Fruit fly (Drosophila melanogaster) whole organism, embryonic: Measurements from ENCODE around the gene CG15330.

ENCODE experiments used
- Ada2b ChIP-seq: fragments of 200-800 bp; sonication (Bioruptor generic); IDR thresholded peaks from 2 replicates; pipeline ENCODE4 v1.3.6; 2022; ENCODE audit warnings: missing biosample characterization, missing genetic modification characterization
- Bteb2 ChIP-seq: fragments of 200-800 bp; sonication (Bioruptor generic); optimal IDR thresholded peaks from 2 replicates; lab custom pipeline; 2016; ENCODE audit warnings: missing biosample characterization, missing genetic modification characterization
- CG10321 ChIP-seq: fragments of 200-800 bp; sonication (Bioruptor generic); IDR thresholded peaks from 2 replicates; pipeline ENCODE4 v1.3.6; 2022; ENCODE audit warnings: missing biosample characterization, missing genetic modification characterization
- CG11696 ChIP-seq: fragments of 200-800 bp; sonication (Bioruptor generic); IDR thresholded peaks from 2 replicates; pipeline ENCODE4 v1.3.6; 2022; ENCODE audit warnings: missing biosample characterization, missing genetic modification characterization
- CG13123 ChIP-seq: fragments of 200-800 bp; sonication (Bioruptor generic); optimal IDR thresholded peaks from 2 replicates; lab custom pipeline; 2016; ENCODE audit warnings: missing biosample characterization, missing genetic modification characterization
- CG14667 ChIP-seq: fragments of 200-800 bp; sonication (Bioruptor generic); IDR thresholded peaks from 2 replicates; pipeline ENCODE4 v1.3.6; 2022; ENCODE audit warnings: missing biosample characterization, missing genetic modification characterization
- CG14710 ChIP-seq: fragments of 200-800 bp; sonication (Bioruptor generic); optimal IDR thresholded peaks from 3 replicates; lab custom pipeline; 2019; ENCODE audit warnings: missing biosample characterization, mild to moderate bottlenecking, missing genetic modification characterization, moderate library complexity
- CG15073 ChIP-seq: fragments of 200-800 bp; sonication (Bioruptor generic); optimal IDR thresholded peaks from 2 replicates; lab custom pipeline; 2016; ENCODE audit warnings: missing biosample characterization, missing genetic modification characterization
- CG1529 ChIP-seq: fragments of 200-800 bp; sonication (Bioruptor generic); optimal IDR thresholded peaks from 3 replicates; lab custom pipeline; 2018; ENCODE audit warnings: missing biosample characterization, missing genetic modification characterization
- CG1602 ChIP-seq: fragments of 200-800 bp; sonication (Bioruptor generic); optimal IDR thresholded peaks from 3 replicates; lab custom pipeline; 2016; ENCODE audit warnings: missing biosample characterization, missing genetic modification characterization
- CG16779 ChIP-seq: fragments of 200-800 bp; sonication (Bioruptor generic); IDR thresholded peaks from 2 replicates; pipeline ENCODE4 v1.3.6; 2022; ENCODE audit warnings: missing biosample characterization, missing genetic modification characterization
- CG16863 ChIP-seq: fragments of 200-800 bp; sonication (Bioruptor generic); optimal IDR thresholded peaks from 3 replicates; lab custom pipeline; 2016; ENCODE audit warnings: missing biosample characterization, missing genetic modification characterization
- CG17361 ChIP-seq: fragments of 200-800 bp; sonication (Bioruptor generic); IDR thresholded peaks from 3 replicates; pipeline ENCODE4 v1.3.6; 2022; ENCODE audit warnings: missing biosample characterization, missing genetic modification characterization
- CG18011 ChIP-seq: fragments of 200-800 bp; sonication (Bioruptor generic); optimal IDR thresholded peaks from 2 replicates; lab custom pipeline; 2017; ENCODE audit warnings: missing biosample characterization, missing genetic modification characterization, mild to moderate bottlenecking, moderate library complexity, missing genotype
- CG2712 ChIP-seq: fragments of 200-800 bp; optimal IDR thresholded peaks from 3 replicates; lab custom pipeline; 2019; ENCODE audit warnings: missing biosample characterization, mild to moderate bottlenecking, missing genetic modification characterization, moderate library complexity
- CG34224 ChIP-seq: fragments of 200-800 bp; sonication (Bioruptor generic); IDR thresholded peaks from 3 replicates; pipeline ENCODE4 v1.3.6; 2022; ENCODE audit warnings: missing biosample characterization, missing genetic modification characterization; ENCODE audit not compliant: partially characterized antibody
- CG3726 ChIP-seq: fragments of 200-800 bp; sonication (Bioruptor generic); IDR thresholded peaks from 3 replicates; pipeline ENCODE4, ENCODE4 v1.3.6; 2022; ENCODE audit warnings: missing biosample characterization, missing genetic modification characterization
- CG4424 ChIP-seq: fragments of 200-800 bp; sonication (Bioruptor generic); optimal IDR thresholded peaks from 3 replicates; lab custom pipeline; 2016; ENCODE audit warnings: missing biosample characterization, missing genetic modification characterization
- CG6854 ChIP-seq: fragments of 200-800 bp; sonication (Bioruptor generic); optimal IDR thresholded peaks from 3 replicates; lab custom pipeline; 2017; ENCODE audit warnings: missing biosample characterization, mild to moderate bottlenecking, missing genetic modification characterization
- CG9437 ChIP-seq: fragments of 200-800 bp; sonication (Bioruptor generic); optimal IDR thresholded peaks from 2 replicates; lab custom pipeline; 2018; ENCODE audit warnings: missing biosample characterization, mild to moderate bottlenecking, missing genetic modification characterization
- CG9727 ChIP-seq: fragments of 200-800 bp; sonication (Bioruptor generic); optimal IDR thresholded peaks from 3 replicates; lab custom pipeline; 2017; ENCODE audit warnings: missing biosample characterization, mild to moderate bottlenecking, missing genetic modification characterization
- CHES-1-like ChIP-seq: fragments of 200-800 bp; sonication (Bioruptor generic); optimal IDR thresholded peaks from 2 replicates; lab custom pipeline; 2016; ENCODE audit warnings: missing biosample characterization, missing genetic modification characterization
- Dip3 ChIP-seq: fragments of 200-800 bp; sonication (Bioruptor generic); optimal IDR thresholded peaks from 3 replicates; lab custom pipeline; 2016; ENCODE audit warnings: missing biosample characterization, missing genetic modification characterization
- Dp ChIP-seq: fragments of 200-800 bp; sonication (Bioruptor generic); optimal IDR thresholded peaks from 2 replicates; lab custom pipeline; 2018; ENCODE audit warnings: missing biosample characterization, mild to moderate bottlenecking, missing genetic modification characterization, moderate library complexity
- Fer3 ChIP-seq: fragments of 200-800 bp; sonication (Bioruptor generic); optimal IDR thresholded peaks from 2 replicates; lab custom pipeline; 2018; ENCODE audit warnings: missing biosample characterization, mild to moderate bottlenecking, missing genetic modification characterization, moderate library complexity
- Gug ChIP-seq: fragments of 200-800 bp; sonication (Bioruptor generic); IDR thresholded peaks from 4 replicates; pipeline ENCODE4 v1.3.6; 2022; ENCODE audit warnings: missing biosample characterization, missing genetic modification characterization
- Hmx ChIP-seq: fragments of 200-800 bp; sonication (Bioruptor generic); optimal IDR thresholded peaks from 2 replicates; lab custom pipeline; 2016; ENCODE audit warnings: missing biosample characterization, missing genetic modification characterization
- Jarid2 ChIP-seq: fragments of 200-800 bp; sonication (Bioruptor generic); optimal IDR thresholded peaks from 3 replicates; lab custom pipeline; 2017; ENCODE audit warnings: mild to moderate bottlenecking, missing biosample characterization, missing genetic modification reagents, missing genetic modification characterization
- Meics ChIP-seq: fragments of 200-800 bp; sonication (Bioruptor generic); optimal IDR thresholded peaks from 2 replicates; lab custom pipeline; 2017; ENCODE audit warnings: missing biosample characterization, mild to moderate bottlenecking, missing genetic modification characterization
- Poxn ChIP-seq: fragments of 200-800 bp; sonication (Bioruptor generic); IDR thresholded peaks from 2 replicates; pipeline ENCODE4 v1.3.6; 2022; ENCODE audit warnings: missing biosample characterization, missing genetic modification characterization
- Rx ChIP-seq: fragments of 200-800 bp; sonication (Bioruptor generic); IDR thresholded peaks from 2 replicates; pipeline ENCODE4 v1.3.6; 2022; ENCODE audit warnings: missing biosample characterization, missing genetic modification characterization
- Trl ChIP-seq, 3 experiments: fragments of >200 bp in 2 of 3; fragments of 200-800 bp in 1 of 3; sonication (Bioruptor generic) in 1 of 3; optimal IDR thresholded peaks; 2 replicates in 1 of 3; 3 replicates in 2 of 3; lab custom pipeline; 2016 to 2017; ENCODE audit warnings: missing biosample characterization in 1 of 3, missing genetic modification characterization in 1 of 3
- bab2 ChIP-seq: fragments of 200-800 bp; sonication (Bioruptor generic); optimal IDR thresholded peaks from 2 replicates; lab custom pipeline; 2016; ENCODE audit warnings: missing biosample characterization, missing genetic modification characterization
- bbx ChIP-seq: fragments of 200-800 bp; sonication (Bioruptor generic); IDR thresholded peaks from 2 replicates; pipeline ENCODE4 v1.3.6; 2022; ENCODE audit warnings: missing biosample characterization, missing genetic modification characterization; ENCODE audit not compliant: partially characterized antibody
- bcd ChIP-seq: fragments of 200-800 bp; sonication (Bioruptor generic); optimal IDR thresholded peaks from 2 replicates; lab custom pipeline; 2017; ENCODE audit warnings: missing biosample characterization, mild to moderate bottlenecking, missing genetic modification characterization
- corto ChIP-seq: fragments of 200-800 bp; sonication (Bioruptor generic); optimal IDR thresholded peaks from 2 replicates; lab custom pipeline; 2016; ENCODE audit warnings: missing biosample characterization, mild to moderate bottlenecking, missing genetic modification characterization, moderate library complexity
- crc ChIP-seq: fragments of 200-800 bp; sonication (Bioruptor generic); optimal IDR thresholded peaks from 2 replicates; lab custom pipeline; 2016; ENCODE audit warnings: missing biosample characterization, missing genetic modification characterization
- da ChIP-seq: fragments of 200-800 bp; sonication (Bioruptor generic); optimal IDR thresholded peaks from 2 replicates; lab custom pipeline; 2016; ENCODE audit warnings: missing biosample characterization, missing genetic modification characterization
- emc ChIP-seq: fragments of 200-800 bp; sonication (Bioruptor generic); optimal IDR thresholded peaks from 2 replicates; lab custom pipeline; 2016; ENCODE audit warnings: missing biosample characterization, missing genetic modification characterization
- en ChIP-seq: fragments of 200-800 bp; sonication (Bioruptor generic); optimal IDR thresholded peaks from 2 replicates; lab custom pipeline; 2016; ENCODE audit warnings: missing biosample characterization, missing genetic modification characterization
- hth ChIP-seq: fragments of >200 bp; optimal IDR thresholded peaks from 2 replicates; lab custom pipeline; 2017; ENCODE audit warnings: inconsistent platforms
- lola ChIP-seq, 3 experiments: fragments of >200 bp in 2 of 3; fragments of 200-800 bp in 1 of 3; sonication (Bioruptor generic) in 1 of 3; optimal IDR thresholded peaks; 2 replicates each; lab custom pipeline; 2017 to 2019; ENCODE audit warnings: missing biosample characterization in 3 of 3, missing genetic modification characterization in 3 of 3, mild to moderate bottlenecking in 1 of 3, moderate library complexity in 1 of 3
- peb ChIP-seq: fragments of 200-800 bp; sonication (Bioruptor generic); IDR thresholded peaks from 2 replicates; pipeline ENCODE4 v1.3.6; 2022; ENCODE audit warnings: missing biosample characterization, missing genetic modification characterization
- pita ChIP-seq: fragments of 200-800 bp; sonication (Bioruptor generic); optimal IDR thresholded peaks from 2 replicates; lab custom pipeline; 2017; ENCODE audit warnings: missing biosample characterization, mild to moderate bottlenecking, missing genetic modification characterization
- psq ChIP-seq: fragments of 200-800 bp; sonication (Bioruptor generic); optimal IDR thresholded peaks from 2 replicates; lab custom pipeline; 2017; ENCODE audit warnings: missing biosample characterization, missing genetic modification characterization
- ro ChIP-seq: fragments of 200-800 bp; sonication (Bioruptor generic); IDR thresholded peaks from 2 replicates; pipeline ENCODE4 v1.3.6; 2022; ENCODE audit warnings: missing biosample characterization, missing genetic modification characterization
- sd ChIP-seq: fragments of 200-800 bp; sonication (Bioruptor generic); optimal IDR thresholded peaks from 3 replicates; lab custom pipeline; 2018; ENCODE audit warnings: missing biosample characterization, mild to moderate bottlenecking, missing genetic modification characterization, moderate library complexity
- slbo ChIP-seq: fragments of 200-800 bp; sonication (Bioruptor generic); IDR thresholded peaks from 2 replicates; pipeline ENCODE4 v1.3.6; 2022; ENCODE audit warnings: missing biosample characterization, missing genetic modification characterization
- stwl ChIP-seq: fragments of 200-800 bp; sonication (Bioruptor generic); optimal IDR thresholded peaks from 3 replicates; lab custom pipeline; 2018; ENCODE audit warnings: missing biosample characterization, mild to moderate bottlenecking, missing genetic modification characterization, moderate library complexity
- tll ChIP-seq, 2 experiments: fragments of 200-800 bp in 1 of 2; fragments of >200 bp in 1 of 2; sonication (Bioruptor generic) in 1 of 2; optimal IDR thresholded peaks; 2 replicates each; lab custom pipeline; 2017 to 2019; ENCODE audit warnings: missing biosample characterization in 2 of 2, missing genetic modification characterization in 2 of 2, mild to moderate bottlenecking in 1 of 2, moderate library complexity in 1 of 2
- wor ChIP-seq: fragments of 200-800 bp; sonication (Bioruptor generic); IDR thresholded peaks from 2 replicates; pipeline ENCODE4 v1.3.6; 2022; ENCODE audit warnings: missing biosample characterization, missing genetic modification characterization

The CG15330 gene

dm6 chrX:7995171-7995747 lies 39.4 kb downstream of the CG15330 start, which contains the start of gene Tbh (continued):
- TF ChIP-seq sd (tag; lab: Kevin White, UChicago) (no peak), CG15073 (no peak), bab2 (GFP tag; lab: Kevin White, UChicago) (no peak), Dip3 (GFP tag; lab: Kevin White, UChicago) (no peak), CG16779 (GFP tag; lab: Robert Waterston, UW) (no peak), da (no peak), lola (GFP tag; optimal IDR thresholded peaks at IDR 0.05; lab: Kevin White, UChicago) (no peak), pita (GFP tag; lab: Kevin White, UChicago) (no peak), hth (lab: Kevin White, UChicago) (no peak), en (GFP tag; lab: Kevin White, UChicago) (no peak), CG4424 (GFP tag; lab: Kevin White, UChicago) (peak; percentile 5), Fer3 (tag; lab: Kevin White, UChicago) (no peak), Dp (peak; percentile 13), CHES-1-like (GFP tag; lab: Kevin White, UChicago) (no peak), CG34224 (no peak), CG17361 (GFP tag; lab: Robert Waterston, UW) (no peak; the same call in 2 of the 3 replicates), CG14667 (GFP tag; lab: Robert Waterston, UW) (no peak), CG16863 (no peak), Hmx (no peak), CG9727 (GFP tag; lab: Kevin White, UChicago) (peak; percentile 50), tll (GFP tag; optimal IDR thresholded peaks at IDR 0.05; lab: Kevin White, UChicago) (no peak), Rx (GFP tag; lab: Robert Waterston, UW) (no peak), CG2712 (tag; lab: Kevin White, UChicago) (peak; percentile 12), Bteb2 (no peak), bbx (no peak), corto (no peak), Gug (GFP tag; lab: Robert Waterston, UW) (no peak), bcd (GFP tag; lab: Kevin White, UChicago) (peak; percentile 37), CG10321 (GFP tag; lab: Robert Waterston, UW) (no peak), CG1529 (GFP tag; lab: Kevin White, UChicago) (no peak), psq (no peak), Jarid2 (peak; percentile 19), ro (no peak), Trl (optimal IDR thresholded peaks at IDR 0.05; lab: Kevin White, UChicago) (no peak), Trl (GFP tag; optimal IDR thresholded peaks at IDR 0.05; lab: Kevin White, UChicago) (no peak), stwl (tag; lab: Kevin White, UChicago) (no peak), slbo (GFP tag; lab: Robert Waterston, UW) (peak; percentile 50), CG14710 (tag; lab: Kevin White, UChicago) (no peak), crc (no peak), Meics (GFP tag; lab: Kevin White, UChicago) (peak; percentile 58), CG13123 (no peak), CG18011 (no peak), emc (no peak), CG9437 (GFP tag; lab: Kevin White, UChicago) (no peak), CG6854 (GFP tag; lab: Kevin White, UChicago) (peak; percentile 43), Poxn (no peak), CG1602 (GFP tag; lab: Kevin White, UChicago) (no peak), wor (GFP tag; lab: Robert Waterston, UW) (no peak), CG11696 (GFP tag; lab: Robert Waterston, UW) (peak; percentile 60), peb (GFP tag; lab: Robert Waterston, UW) (no peak), Ada2b (GFP tag; lab: Robert Waterston, UW) (peak; percentile 35; the same call in 1 of the 2 replicates), CG3726 (GFP tag; lab: Robert Waterston, UW) (no peak)
